Worm (Caenorhabditis elegans) whole organism, young adult: ENCODE results near the gene irk-1.

Experiments used
- C06A6.2 ChIP-seq: fragments of 200-800 bp; sonication (Bioruptor generic); conservative IDR thresholded peaks from 2 replicates; pipeline ENCODE4 v1.3.6; 2022; ENCODE audit warnings: missing genetic modification characterization, missing compliant biosample characterization
- F49E8.2 ChIP-seq: sonication (generic microtip); optimal IDR thresholded peaks from 3 replicates; lab custom pipeline; 2017; ENCODE audit warnings: missing genetic modification characterization, mild to moderate bottlenecking, missing compliant biosample characterization, antibody characterized with exemption, moderate library complexity; ENCODE audit not compliant: insufficient read depth
- F57A8.1 ChIP-seq: fragments of 200-800 bp; sonication (Bioruptor generic); optimal IDR thresholded peaks from 2 replicates; lab custom pipeline; 2018; ENCODE audit warnings: mild to moderate bottlenecking, missing genetic modification characterization, moderate library complexity, missing compliant biosample characterization
- K11D2.4 ChIP-seq: fragments of 200-800 bp; sonication (Bioruptor generic); IDR thresholded peaks from 2 replicates; pipeline ENCODE4 v1.3.6; 2022; ENCODE audit warnings: missing genetic modification reagents, missing genetic modification characterization, missing compliant biosample characterization
- Y79H2A.3 ChIP-seq: fragments of 200-800 bp; sonication (Bioruptor generic); conservative IDR thresholded peaks from 2 replicates; pipeline ENCODE4 v1.3.6; 2022; ENCODE audit warnings: missing genetic modification reagents, missing genetic modification characterization, missing compliant biosample characterization
- ama-1 ChIP-seq, 3 experiments: fragments of 150-350 bp in 1 of 3; sonication (generic microtip) in 2 of 3; optimal IDR thresholded peaks; 2 replicates each; lab custom pipeline; 2014 to 2018; ENCODE audit warnings: missing biosample characterization in 2 of 3, missing genetic modification characterization in 2 of 3, missing genetic modification reagents in 2 of 3
- ceh-27 ChIP-seq: fragments of 200-800 bp; sonication (Bioruptor generic); optimal IDR thresholded peaks from 2 replicates; lab custom pipeline; 2018; ENCODE audit warnings: mild to moderate bottlenecking, missing genetic modification characterization, moderate library complexity, missing compliant biosample characterization
- die-1 ChIP-seq: sonication (generic microtip); optimal IDR thresholded peaks from 2 replicates; lab custom pipeline; 2016; ENCODE audit warnings: missing genotype, mild to moderate bottlenecking, missing genetic modification characterization, missing compliant biosample characterization
- egl-18 ChIP-seq: fragments of 200-800 bp; sonication (Bioruptor generic); IDR thresholded peaks from 2 replicates; pipeline ENCODE4 v1.3.6; 2022; ENCODE audit warnings: missing genetic modification reagents, missing genetic modification characterization, missing compliant biosample characterization
- lir-1 ChIP-seq: fragments of 200-800 bp; sonication (Bioruptor generic); conservative IDR thresholded peaks from 2 replicates; pipeline ENCODE4 v1.3.6; 2022; ENCODE audit warnings: missing genetic modification reagents, missing genetic modification characterization, missing compliant biosample characterization
- mcd-1 ChIP-seq: fragments of 200-800 bp; sonication (Bioruptor generic); IDR thresholded peaks from 2 replicates; pipeline ENCODE4 v1.3.6; 2022; ENCODE audit warnings: missing genetic modification reagents, missing genetic modification characterization, missing compliant biosample characterization
- mes-4 ChIP-seq: sonication (generic microtip); optimal IDR thresholded peaks from 2 replicates; lab custom pipeline; 2016; ENCODE audit warnings: missing genotype, missing genetic modification characterization, missing compliant biosample characterization
- pha-4 ChIP-seq: fragments of 150-350 bp; sonication (generic microtip); optimal IDR thresholded peaks from 2 replicates; lab custom pipeline; 2014; ENCODE audit warnings: missing biosample characterization, missing genetic modification reagents, missing genetic modification characterization
- ztf-3 ChIP-seq: fragments of 200-800 bp; sonication (Bioruptor generic); optimal IDR thresholded peaks from 2 replicates; lab custom pipeline; 2018; ENCODE audit warnings: mild to moderate bottlenecking, missing genetic modification characterization, missing compliant biosample characterization

- TF ChIP-seq egl-18 (GFP tag; lab: Robert Waterston, UW) = no peak
- no peak for TF ChIP-seq K11D2.4
- no peak for TF ChIP-seq F49E8.2
- no peak for TF ChIP-seq mes-4 (tag; lab: Kevin White, UChicago)
- TF ChIP-seq Y79H2A.3 (GFP tag; lab: Robert Waterston, UW) = no peak
- no peak for TF ChIP-seq pha-4 (tag; lab: Kevin White, UChicago)
- no peak for TF ChIP-seq F57A8.1 (GFP tag; lab: Kevin White, UChicago)
- TF ChIP-seq die-1 (tag; lab: Kevin White, UChicago) = no peak
- TF ChIP-seq ceh-27 (GFP tag; lab: Kevin White, UChicago) = no peak
- TF ChIP-seq C06A6.2 (GFP tag; lab: Robert Waterston, UW) = no peak
- TF ChIP-seq mcd-1 = no peak
- TF ChIP-seq ztf-3 (GFP tag; lab: Kevin White, UChicago) = no peak
- no peak for TF ChIP-seq lir-1 (GFP tag; lab: Robert Waterston, UW)
- TF ChIP-seq ama-1 (optimal IDR thresholded peaks at IDR 0.05; lab: Kevin White, UChicago) = no peak
- no peak for TF ChIP-seq ama-1 (GFP tag; optimal IDR thresholded peaks at IDR 0.05; lab: Kevin White, UChicago)
These were observed 6.3 kb upstream of the irk-1 start, which contains the start of gene bgal-2 for ce11 chrX:6784181-6784580.
